Worm (Caenorhabditis elegans) whole organism, L4/young adult: ENCODE results near the gene Y73B6BL.47.

Experiments used
- W03F9.2 ChIP-seq: fragments of 150-350 bp; optimal IDR thresholded peaks from 2 replicates; lab custom pipeline; 2014; ENCODE audit warnings: missing biosample characterization, missing genetic modification characterization
- dao-5 ChIP-seq: sonication (generic microtip); optimal IDR thresholded peaks from 2 replicates; lab custom pipeline; 2016; ENCODE audit warnings: missing genotype, missing genetic modification characterization, moderate library complexity, missing compliant biosample characterization

DNA sequence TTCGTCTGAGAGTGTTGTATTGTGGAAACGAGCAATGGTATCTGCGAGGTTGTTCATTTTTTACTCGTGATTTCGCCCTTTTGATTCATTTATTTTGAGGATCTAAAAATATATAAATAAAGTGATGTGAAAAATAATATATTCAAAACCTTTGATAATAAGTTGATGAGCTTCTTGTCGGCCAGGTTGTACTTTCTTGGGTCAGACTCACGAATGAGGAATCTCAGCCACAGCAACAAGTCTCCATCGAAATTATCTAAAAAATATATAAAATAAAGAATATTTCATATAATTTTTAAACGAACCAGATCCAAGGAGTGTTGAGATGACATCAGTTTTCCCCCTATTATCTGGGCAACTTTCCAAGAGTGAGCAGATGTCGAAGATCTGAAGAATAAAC is 19.3 kb upstream of the Y73B6BL.47 start, which contains the start of gene Y73B6BL.288:
- TF ChIP-seq W03F9.2 = no peak
- no peak for TF ChIP-seq dao-5 (tag; lab: Kevin White, UChicago)
